Worm (Caenorhabditis elegans): ENCODE measurements around the gene pqn-63.

DNA sequence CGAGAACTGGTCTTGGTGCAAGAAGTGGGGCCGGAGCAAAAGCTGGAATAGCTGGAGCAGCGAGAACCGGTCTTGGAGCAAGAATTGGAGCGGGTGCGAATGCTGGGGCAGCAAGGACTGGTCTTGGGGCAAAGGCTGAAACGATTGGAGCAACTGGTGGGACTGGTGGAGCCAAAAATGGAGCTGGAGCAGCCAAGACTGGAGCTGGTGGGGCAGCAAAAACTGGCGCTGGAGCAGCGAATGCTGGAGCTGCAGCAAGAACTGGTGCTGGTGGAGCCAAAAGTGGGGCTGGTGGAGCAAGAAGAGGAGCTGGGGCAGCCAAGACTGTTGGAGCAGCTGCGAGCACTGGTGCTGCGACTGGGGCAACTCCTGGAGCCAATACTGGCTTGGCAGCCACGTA, 12.8 kb downstream of the pqn-63 start:
- TF ChIP-seq him-1 (tag; optimal IDR thresholded peaks at IDR 0.05) (no peak), dao-5 (tag; optimal IDR thresholded peaks at IDR 0.05) (no peak), W03F9.2 (tag; optimal IDR thresholded peaks at IDR 0.05) (no peak)

Data from whole organism, L4/young adult.